Fruit fly (Drosophila melanogaster) whole organism, embryonic: ENCODE data around the gene CG10845.

Experiments used
- CG10209 ChIP-seq: fragments of 200-800 bp; sonication (Bioruptor generic); optimal IDR thresholded peaks from 3 replicates; lab custom pipeline; 2017; ENCODE audit warnings: missing biosample characterization, mild to moderate bottlenecking, missing genetic modification characterization, missing genetic modification reagents
- CG1024 ChIP-seq: fragments of 200-800 bp; sonication (Bioruptor generic); IDR thresholded peaks from 2 replicates; pipeline ENCODE4 v1.3.6; 2022; ENCODE audit warnings: missing biosample characterization, missing genetic modification characterization
- CG11085 ChIP-seq: fragments of 200-800 bp; sonication (Bioruptor generic); IDR thresholded peaks from 2 replicates; pipeline ENCODE4 v1.3.6; 2022; ENCODE audit warnings: missing biosample characterization, missing genetic modification characterization
- CG12391 ChIP-seq: fragments of 200-800 bp; sonication (Bioruptor generic); optimal IDR thresholded peaks from 3 replicates; lab custom pipeline; 2018; ENCODE audit warnings: missing biosample characterization, mild to moderate bottlenecking, missing genetic modification characterization, moderate library complexity
- CG12744 ChIP-seq: fragments of 200-800 bp; sonication (Bioruptor generic); optimal IDR thresholded peaks from 2 replicates; lab custom pipeline; 2016; ENCODE audit warnings: missing biosample characterization, missing genetic modification characterization
- CG14710 ChIP-seq: fragments of 200-800 bp; sonication (Bioruptor generic); optimal IDR thresholded peaks from 3 replicates; lab custom pipeline; 2019; ENCODE audit warnings: missing biosample characterization, mild to moderate bottlenecking, missing genetic modification characterization, moderate library complexity
- CG1603 ChIP-seq: fragments of 200-800 bp; sonication (Bioruptor generic); optimal IDR thresholded peaks from 2 replicates; lab custom pipeline; 2019; ENCODE audit warnings: missing biosample characterization, mild to moderate bottlenecking, missing genetic modification characterization, moderate library complexity
- CG17186 ChIP-seq: fragments of 200-800 bp; sonication (Bioruptor generic); optimal IDR thresholded peaks from 3 replicates; lab custom pipeline; 2017; ENCODE audit warnings: missing biosample characterization, missing genetic modification reagents, missing genetic modification characterization
- CG17359 ChIP-seq: fragments of 200-800 bp; sonication (Bioruptor generic); optimal IDR thresholded peaks from 3 replicates; lab custom pipeline; 2018; ENCODE audit warnings: missing biosample characterization, mild to moderate bottlenecking, missing genetic modification characterization, moderate library complexity
- CG2199 ChIP-seq: fragments of 200-800 bp; sonication (Bioruptor generic); IDR thresholded peaks from 3 replicates; pipeline ENCODE4 v1.3.6; 2022; ENCODE audit warnings: missing biosample characterization, missing genetic modification characterization
- CG2202 ChIP-seq: fragments of 200-800 bp; sonication (Bioruptor generic); optimal IDR thresholded peaks from 2 replicates; lab custom pipeline; 2018; ENCODE audit warnings: missing biosample characterization, mild to moderate bottlenecking, missing genetic modification characterization
- CG31224 ChIP-seq: fragments of 200-800 bp; sonication (Bioruptor generic); IDR thresholded peaks from 2 replicates; pipeline ENCODE4 v1.3.6; 2022; ENCODE audit warnings: missing biosample characterization, missing genetic modification characterization
- CG3163 ChIP-seq: fragments of 200-800 bp; sonication (Bioruptor generic); optimal IDR thresholded peaks from 3 replicates; lab custom pipeline; 2016; ENCODE audit warnings: missing biosample characterization, missing genetic modification characterization
- CG33557 ChIP-seq: fragments of 200-800 bp; sonication (Bioruptor generic); optimal IDR thresholded peaks from 2 replicates; lab custom pipeline; 2019; ENCODE audit warnings: missing biosample characterization, mild to moderate bottlenecking, missing genetic modification characterization, moderate library complexity
- CG4328 ChIP-seq: fragments of 200-800 bp; sonication (Bioruptor generic); optimal IDR thresholded peaks from 3 replicates; lab custom pipeline; 2017; ENCODE audit warnings: missing biosample characterization, missing genetic modification reagents, missing genetic modification characterization
- CG5953 ChIP-seq: fragments of 200-800 bp; sonication (Bioruptor generic); IDR thresholded peaks from 2 replicates; pipeline ENCODE4 v1.3.6; 2022; ENCODE audit warnings: missing biosample characterization, missing genetic modification characterization
- CG6689 ChIP-seq: fragments of 200-800 bp; sonication (Bioruptor generic); IDR thresholded peaks from 2 replicates; pipeline ENCODE4 v1.3.6; 2022; ENCODE audit warnings: missing biosample characterization, missing genetic modification characterization
- CG8281 ChIP-seq: fragments of 200-800 bp; sonication (Bioruptor generic); optimal IDR thresholded peaks from 2 replicates; lab custom pipeline; 2018; ENCODE audit warnings: missing biosample characterization, mild to moderate bottlenecking, missing genetic modification characterization, moderate library complexity
- CTCF ChIP-seq: fragments of 200-800 bp; sonication (Bioruptor generic); optimal IDR thresholded peaks from 2 replicates; lab custom pipeline; 2017; ENCODE audit warnings: missing biosample characterization, mild to moderate bottlenecking, missing genetic modification characterization, moderate library complexity
- D19A ChIP-seq: fragments of 200-800 bp; optimal IDR thresholded peaks from 3 replicates; lab custom pipeline; 2019; ENCODE audit warnings: missing biosample characterization, mild to moderate bottlenecking, missing genetic modification characterization, moderate library complexity
- Doc2 ChIP-seq: fragments of 200-800 bp; sonication (Bioruptor generic); IDR thresholded peaks from 2 replicates; pipeline ENCODE4 v1.3.6; 2022; ENCODE audit warnings: missing biosample characterization, missing genetic modification characterization
- Dref ChIP-seq: fragments of 200-800 bp; sonication (Bioruptor generic); IDR thresholded peaks from 2 replicates; pipeline ENCODE4 v1.3.6; 2022; ENCODE audit warnings: missing biosample characterization, missing genetic modification characterization
- Elba2 ChIP-seq: fragments of 200-800 bp; sonication (Bioruptor generic); optimal IDR thresholded peaks from 3 replicates; lab custom pipeline; 2016; ENCODE audit warnings: missing biosample characterization, missing genetic modification characterization
- Ets97D ChIP-seq: fragments of 200-800 bp; sonication (Bioruptor generic); optimal IDR thresholded peaks from 3 replicates; lab custom pipeline; 2016; ENCODE audit warnings: missing biosample characterization, missing genetic modification characterization
- GATAe ChIP-seq: fragments of 200-800 bp; sonication (Bioruptor generic); conservative IDR thresholded peaks from 2 replicates; pipeline ENCODE4 v1.3.6; 2022; ENCODE audit warnings: missing biosample characterization, missing genetic modification characterization
- Gug ChIP-seq: fragments of 200-800 bp; sonication (Bioruptor generic); IDR thresholded peaks from 4 replicates; pipeline ENCODE4 v1.3.6; 2022; ENCODE audit warnings: missing biosample characterization, missing genetic modification characterization
- HmgD ChIP-seq: fragments of 200-800 bp; sonication (Bioruptor generic); optimal IDR thresholded peaks from 3 replicates; lab custom pipeline; 2016; ENCODE audit warnings: missing biosample characterization, missing genetic modification characterization
- Hr51 ChIP-seq, 2 experiments: fragments of 200-800 bp; sonication (Bioruptor generic); optimal IDR thresholded peaks; 2 replicates in 1 of 2; 3 replicates in 1 of 2; lab custom pipeline; 2016 to 2018; ENCODE audit warnings: missing biosample characterization in 2 of 2, missing genetic modification characterization in 2 of 2, mild to moderate bottlenecking in 1 of 2, moderate library complexity in 1 of 2
- Hr78 ChIP-seq, 2 experiments: fragments of 200-800 bp in 1 of 2; fragments of >200 bp in 1 of 2; sonication (Bioruptor generic) in 1 of 2; optimal IDR thresholded peaks; 2 replicates each; lab custom pipeline; 2017 to 2019; ENCODE audit warnings: missing biosample characterization in 2 of 2, missing genetic modification characterization in 2 of 2, mild to moderate bottlenecking in 1 of 2, moderate library complexity in 1 of 2
- Lpt ChIP-seq: fragments of >200 bp; optimal IDR thresholded peaks from 2 replicates; lab custom pipeline; 2018; ENCODE audit warnings: missing biosample characterization, missing genetic modification characterization
- Nf-YC ChIP-seq: fragments of 200-800 bp; optimal IDR thresholded peaks from 3 replicates; lab custom pipeline; 2019; ENCODE audit warnings: missing biosample characterization, mild to moderate bottlenecking, missing genetic modification characterization, moderate library complexity
- Scr ChIP-seq: fragments of 200-800 bp; sonication (Bioruptor generic); IDR thresholded peaks from 2 replicates; pipeline ENCODE4 v1.3.6; 2022; ENCODE audit warnings: missing biosample characterization, missing genetic modification characterization; ENCODE audit not compliant: partially characterized antibody
- Six4 ChIP-seq: fragments of 200-800 bp; sonication (Bioruptor generic); optimal IDR thresholded peaks from 2 replicates; lab custom pipeline; 2016; ENCODE audit warnings: missing biosample characterization, missing genetic modification characterization
- Spps ChIP-seq: fragments of 200-800 bp; sonication (Bioruptor generic); optimal IDR thresholded peaks from 2 replicates; lab custom pipeline; 2018; ENCODE audit warnings: missing biosample characterization, mild to moderate bottlenecking, missing genetic modification characterization
- Tbp ChIP-seq: fragments of >200 bp; optimal IDR thresholded peaks from 2 replicates; lab custom pipeline; 2018; ENCODE audit warnings: missing biosample characterization, missing genetic modification characterization
- Trl ChIP-seq, 3 experiments: fragments of >200 bp in 2 of 3; fragments of 200-800 bp in 1 of 3; sonication (Bioruptor generic) in 1 of 3; optimal IDR thresholded peaks; 2 replicates in 1 of 3; 3 replicates in 2 of 3; lab custom pipeline; 2016 to 2017; ENCODE audit warnings: missing biosample characterization in 1 of 3, missing genetic modification characterization in 1 of 3
- YL-1 ChIP-seq: fragments of 200-800 bp; sonication (Bioruptor generic); optimal IDR thresholded peaks from 3 replicates; lab custom pipeline; 2017; ENCODE audit warnings: missing biosample characterization, mild to moderate bottlenecking, missing genetic modification characterization
- amos ChIP-seq: fragments of 200-800 bp; sonication (Bioruptor generic); IDR thresholded peaks from 2 replicates; pipeline ENCODE4 v1.3.6; 2022; ENCODE audit warnings: missing biosample characterization, missing genetic modification characterization; ENCODE audit not compliant: partially characterized antibody
- br ChIP-seq: fragments of >200 bp; optimal IDR thresholded peaks from 2 replicates; lab custom pipeline; 2017
- disco-r ChIP-seq: fragments of 200-800 bp; sonication (Bioruptor generic); optimal IDR thresholded peaks from 2 replicates; lab custom pipeline; 2016; ENCODE audit warnings: missing biosample characterization, missing genetic modification characterization
- kah ChIP-seq: fragments of 200-800 bp; sonication (Bioruptor generic); optimal IDR thresholded peaks from 2 replicates; lab custom pipeline; 2018; ENCODE audit warnings: missing biosample characterization, mild to moderate bottlenecking, missing genetic modification characterization
- mam ChIP-seq: fragments of 200-800 bp; sonication (Bioruptor generic); optimal IDR thresholded peaks from 3 replicates; lab custom pipeline; 2016; ENCODE audit warnings: missing biosample characterization, missing genetic modification characterization
- nau ChIP-seq: fragments of 200-800 bp; sonication (Bioruptor generic); optimal IDR thresholded peaks from 3 replicates; lab custom pipeline; 2017; ENCODE audit warnings: missing biosample characterization, mild to moderate bottlenecking, missing genetic modification characterization, missing genetic modification reagents
- pnt ChIP-seq: fragments of 200-800 bp; sonication (Bioruptor generic); optimal IDR thresholded peaks from 3 replicates; lab custom pipeline; 2016; ENCODE audit warnings: missing biosample characterization, missing genetic modification characterization
- pros ChIP-seq: fragments of 200-800 bp; sonication (Bioruptor generic); optimal IDR thresholded peaks from 3 replicates; lab custom pipeline; 2019; ENCODE audit warnings: missing biosample characterization, mild to moderate bottlenecking, missing genetic modification characterization, moderate library complexity
- tap ChIP-seq: fragments of 200-800 bp; optimal IDR thresholded peaks from 3 replicates; lab custom pipeline; 2019; ENCODE audit warnings: missing biosample characterization, mild to moderate bottlenecking, missing genetic modification characterization, moderate library complexity
- vfl ChIP-seq: fragments of 200-800 bp; sonication (Bioruptor generic); optimal IDR thresholded peaks from 2 replicates; lab custom pipeline; 2016; ENCODE audit warnings: missing biosample characterization, missing genetic modification characterization
- vvl ChIP-seq: fragments of 200-800 bp; sonication (Bioruptor generic); IDR thresholded peaks from 2 replicates; pipeline ENCODE4 v1.3.6; 2022; ENCODE audit warnings: missing biosample characterization, missing genetic modification characterization
- zf30C ChIP-seq: fragments of 200-800 bp; sonication (Bioruptor generic); optimal IDR thresholded peaks from 3 replicates; lab custom pipeline; 2018; ENCODE audit warnings: missing biosample characterization, mild to moderate bottlenecking, missing genetic modification characterization

The CG10845 gene

DNA sequence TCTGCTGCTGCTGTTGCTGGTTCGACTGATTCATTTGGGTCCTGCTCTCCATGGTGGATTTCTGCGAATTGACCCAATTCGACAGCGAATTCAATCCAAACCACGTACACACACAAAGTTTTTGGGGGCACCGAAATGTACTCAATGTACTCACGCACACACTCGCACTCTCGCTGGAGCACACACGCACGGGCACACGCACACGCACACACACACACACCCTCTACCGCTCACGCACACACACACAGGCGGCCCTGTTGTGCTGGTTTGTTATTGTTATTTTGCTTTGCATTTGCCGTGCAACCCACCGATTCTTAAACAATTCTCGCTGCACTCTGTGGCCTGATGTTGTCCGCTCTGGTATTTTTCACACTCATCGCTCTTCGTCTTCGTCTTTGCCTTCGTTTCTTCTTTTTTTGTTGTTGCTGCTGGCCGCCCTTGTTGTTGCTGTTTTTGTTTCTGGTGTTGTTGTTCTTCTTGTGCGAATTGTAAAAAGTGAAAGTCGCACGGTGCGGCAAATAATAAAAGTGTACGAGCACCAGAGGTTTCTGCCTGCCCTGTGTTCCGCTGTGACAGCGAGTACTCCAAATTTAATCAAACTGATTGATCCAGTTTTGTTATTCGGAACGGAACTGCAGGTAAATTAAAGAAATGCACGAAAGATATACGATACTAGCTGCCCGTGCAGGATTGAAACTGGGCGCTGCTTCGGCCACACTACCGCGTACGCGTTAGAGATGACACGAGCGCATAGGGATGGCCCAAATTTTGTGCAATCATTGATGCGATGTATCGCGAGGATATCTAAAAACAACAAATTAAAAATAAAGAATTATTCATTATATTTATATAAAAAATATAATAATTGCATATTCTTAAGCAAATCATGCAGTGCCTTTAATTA lies 24.7 kb upstream of the CG10845 start, which contains the start of gene CG3744 (continued):
- TF ChIP-seq disco-r (GFP tag; lab: Kevin White, UChicago) = no peak
- no peak for TF ChIP-seq nau (GFP tag; lab: Kevin White, UChicago)
- no peak for TF ChIP-seq CG14710 (tag; lab: Kevin White, UChicago)
- peak; percentile 87 for TF ChIP-seq CG31224
- TF ChIP-seq CG33557 (GFP tag; lab: Kevin White, UChicago) = peak; percentile 78
- TF ChIP-seq CG12744 (GFP tag; lab: Kevin White, UChicago) = peak; percentile 60
- TF ChIP-seq CG1024 = peak; percentile 85
- TF ChIP-seq Tbp = no peak
- TF ChIP-seq pnt = peak; percentile 82
- TF ChIP-seq HmgD (GFP tag; lab: Kevin White, UChicago) = peak; percentile 18
- peak in 1 of 2 experiments; percentile 57 for TF ChIP-seq Trl (optimal IDR thresholded peaks at IDR 0.05; lab: Kevin White, UChicago)
- peak; percentile 68 for TF ChIP-seq Trl (GFP tag; optimal IDR thresholded peaks at IDR 0.05; lab: Kevin White, UChicago)
- TF ChIP-seq vvl (GFP tag; lab: Robert Waterston, UW) = peak; percentile 98
- peak; percentile 94 for TF ChIP-seq amos
- TF ChIP-seq CG11085 (GFP tag; lab: Robert Waterston, UW) = peak; percentile 94
- peak; percentile 98 for TF ChIP-seq Gug (GFP tag; lab: Robert Waterston, UW)
- no peak for TF ChIP-seq br (lab: Kevin White, UChicago)
- peak; percentile 90 for TF ChIP-seq mam (GFP tag; lab: Kevin White, UChicago)
- peak; percentile 97 for TF ChIP-seq Scr
- TF ChIP-seq Spps (tag; lab: Kevin White, UChicago) = peak; percentile 54
- peak; percentile 96 for TF ChIP-seq CG12391
- peak; percentile 80 for TF ChIP-seq D19A
- TF ChIP-seq GATAe (GFP tag; lab: Robert Waterston, UW) = peak; percentile 77
- peak; percentile 73 for TF ChIP-seq vfl
- TF ChIP-seq Ets97D (GFP tag; lab: Kevin White, UChicago) = peak; percentile 60
- peak; percentile 86 for TF ChIP-seq Six4
- peak; percentile 84 for TF ChIP-seq Nf-YC (tag; lab: Kevin White, UChicago)
- TF ChIP-seq CG4328 = peak; percentile 85
- no peak for TF ChIP-seq kah (GFP tag; lab: Kevin White, UChicago)
- TF ChIP-seq Hr78 (GFP tag; optimal IDR thresholded peaks at IDR 0.05; lab: Kevin White, UChicago) = no peak
- peak; percentile 66 for TF ChIP-seq CG1603 (tag; lab: Kevin White, UChicago)
- TF ChIP-seq Dref (GFP tag; lab: Robert Waterston, UW) = peak; percentile 52
- no peak for TF ChIP-seq CTCF (GFP tag; lab: Kevin White, UChicago)
- TF ChIP-seq CG5953 (GFP tag; lab: Robert Waterston, UW) = peak; percentile 88
- TF ChIP-seq Doc2 (GFP tag; lab: Robert Waterston, UW) = peak; percentile 46
- peak; percentile 91 for TF ChIP-seq CG10209 (GFP tag; lab: Kevin White, UChicago)
- TF ChIP-seq CG8281 (tag; lab: Kevin White, UChicago) = peak; percentile 67
- TF ChIP-seq CG2199 (GFP tag; lab: Robert Waterston, UW) = peak; percentile 86
- TF ChIP-seq pros = no peak
- peak; percentile 90 for TF ChIP-seq CG17359 (tag; lab: Kevin White, UChicago)
- no peak for TF ChIP-seq Lpt (GFP tag; lab: Kevin White, UChicago)
- TF ChIP-seq zf30C (GFP tag; lab: Kevin White, UChicago) = peak; percentile 21
- peak; percentile 6 for TF ChIP-seq Elba2 (GFP tag; lab: Kevin White, UChicago)
- TF ChIP-seq tap (tag; lab: Kevin White, UChicago) = peak; percentile 85
- peak; percentile 55 for TF ChIP-seq CG17186 (GFP tag; lab: Kevin White, UChicago)
- TF ChIP-seq CG2202 (tag; lab: Kevin White, UChicago) = peak; percentile 57
- peak; percentile 93 for TF ChIP-seq CG6689 (GFP tag; lab: Robert Waterston, UW)
- TF ChIP-seq CG3163 (GFP tag; lab: Kevin White, UChicago) = peak; percentile 27
- TF ChIP-seq Hr51 (GFP tag; optimal IDR thresholded peaks at IDR 0.05; lab: Kevin White, UChicago) = peak; percentile 79 to 87
- TF ChIP-seq YL-1 (GFP tag; lab: Kevin White, UChicago) = peak; percentile 50
